Worm (Caenorhabditis elegans) whole organism, young adult: Measurements from ENCODE around the gene F20D12.12.

Experiments used
- B0019.2 ChIP-seq: fragments of 200-800 bp; sonication (Bioruptor generic); conservative IDR thresholded peaks from 2 replicates; pipeline ENCODE4 v1.3.6; 2022; ENCODE audit warnings: missing genetic modification reagents, missing genetic modification characterization, missing compliant biosample characterization
- F52B5.7 ChIP-seq: sonication (generic microtip); optimal IDR thresholded peaks from 2 replicates; lab custom pipeline; 2016; ENCODE audit warnings: mild to moderate bottlenecking, missing genetic modification characterization, missing compliant biosample characterization
- K12H6.12 ChIP-seq: fragments of 200-800 bp; sonication (Bioruptor generic); optimal IDR thresholded peaks from 2 replicates; lab custom pipeline; 2018; ENCODE audit warnings: mild to moderate bottlenecking, missing genetic modification characterization, missing compliant biosample characterization
- ZK185.1 ChIP-seq: sonication (generic microtip); optimal IDR thresholded peaks from 2 replicates; lab custom pipeline; 2016; ENCODE audit warnings: mild to moderate bottlenecking, missing genetic modification characterization, missing compliant biosample characterization; ENCODE audit not compliant: poor library complexity, severe bottlenecking
- him-1 ChIP-seq: sonication (generic microtip); optimal IDR thresholded peaks from 2 replicates; lab custom pipeline; 2016; ENCODE audit warnings: missing genotype, missing genetic modification reagents, missing genetic modification characterization, missing compliant biosample characterization
- lsy-27 ChIP-seq: sonication (generic microtip); optimal IDR thresholded peaks from 2 replicates; lab custom pipeline; 2017; ENCODE audit warnings: missing genetic modification characterization, mild to moderate bottlenecking, missing compliant biosample characterization, antibody characterized with exemption, missing genotype, borderline replicate concordance; ENCODE audit not compliant: insufficient read depth
- mxl-1 ChIP-seq: sonication (generic microtip); optimal IDR thresholded peaks from 2 replicates; lab custom pipeline; 2016; ENCODE audit warnings: missing genetic modification characterization, missing compliant biosample characterization
- pbrm-1 ChIP-seq: fragments of 200-800 bp; sonication (Bioruptor generic); IDR thresholded peaks from 2 replicates; pipeline ENCODE4 v1.3.6; 2022; ENCODE audit warnings: missing genetic modification reagents, missing genetic modification characterization, missing compliant biosample characterization
- pha-4 ChIP-seq: fragments of 150-350 bp; sonication (generic microtip); optimal IDR thresholded peaks from 2 replicates; lab custom pipeline; 2014; ENCODE audit warnings: missing biosample characterization, missing genetic modification reagents, missing genetic modification characterization
- sdz-38 ChIP-seq: sonication (generic microtip); optimal IDR thresholded peaks from 2 replicates; lab custom pipeline; 2016; ENCODE audit warnings: missing genotype, missing genetic modification characterization, missing compliant biosample characterization
- sea-2 ChIP-seq: fragments of 200-800 bp; sonication (Bioruptor generic); IDR thresholded peaks from 2 replicates; pipeline ENCODE4 v1.3.6; 2022; ENCODE audit warnings: missing genetic modification characterization, missing compliant biosample characterization
- ztf-28 ChIP-seq: fragments of 200-800 bp; sonication (Bioruptor generic); IDR thresholded peaks from 2 replicates; pipeline ENCODE4 v1.3.6; 2022; ENCODE audit warnings: missing genetic modification reagents, missing genetic modification characterization, missing compliant biosample characterization
- ztf-3 ChIP-seq: fragments of 200-800 bp; sonication (Bioruptor generic); optimal IDR thresholded peaks from 2 replicates; lab custom pipeline; 2018; ENCODE audit warnings: mild to moderate bottlenecking, missing genetic modification characterization, missing compliant biosample characterization

ce11 chrIV:7987083-7987482, 39.8 kb downstream of the F20D12.12 start, which contains the start of gene mec-17:
- TF ChIP-seq pbrm-1 (GFP tag; lab: Robert Waterston, UW) (no peak), F52B5.7 (tag; lab: Kevin White, UChicago) (no peak), sea-2 (GFP tag; lab: Robert Waterston, UW) (no peak), pha-4 (no peak), lsy-27 (tag; lab: Kevin White, UChicago) (no peak), ztf-28 (GFP tag; lab: Robert Waterston, UW) (no peak), mxl-1 (tag; lab: Kevin White, UChicago) (no peak), him-1 (tag; lab: Kevin White, UChicago) (no peak), ztf-3 (GFP tag; lab: Kevin White, UChicago) (no peak), sdz-38 (tag; lab: Kevin White, UChicago) (no peak), ZK185.1 (tag; lab: Kevin White, UChicago) (no peak), K12H6.12 (tag; lab: Kevin White, UChicago) (no peak), B0019.2 (GFP tag; lab: Robert Waterston, UW) (no peak)
